Fruit fly (Drosophila melanogaster) whole organism, embryonic: ENCODE data around the gene HDAC4.

ENCODE experiments used
- Atf-2 ChIP-seq: fragments of 200-800 bp; sonication (Bioruptor generic); optimal IDR thresholded peaks from 2 replicates; lab custom pipeline; 2016; ENCODE audit warnings: missing biosample characterization, missing genetic modification characterization
- CG10366 ChIP-seq: fragments of 200-800 bp; sonication (Bioruptor generic); IDR thresholded peaks from 2 replicates; pipeline ENCODE4 v1.3.6; 2022; ENCODE audit warnings: missing biosample characterization, missing genetic modification characterization
- CG11085 ChIP-seq: fragments of 200-800 bp; sonication (Bioruptor generic); IDR thresholded peaks from 2 replicates; pipeline ENCODE4 v1.3.6; 2022; ENCODE audit warnings: missing biosample characterization, missing genetic modification characterization
- CG14014 ChIP-seq: fragments of 200-800 bp; sonication (Bioruptor generic); IDR thresholded peaks from 2 replicates; pipeline ENCODE4 v1.3.6; 2022; ENCODE audit warnings: missing biosample characterization, missing genetic modification characterization
- CG14710 ChIP-seq: fragments of 200-800 bp; sonication (Bioruptor generic); optimal IDR thresholded peaks from 3 replicates; lab custom pipeline; 2019; ENCODE audit warnings: missing biosample characterization, mild to moderate bottlenecking, missing genetic modification characterization, moderate library complexity
- CG15601 ChIP-seq: fragments of 200-800 bp; sonication (Bioruptor generic); optimal IDR thresholded peaks from 3 replicates; lab custom pipeline; 2019; ENCODE audit warnings: missing biosample characterization, mild to moderate bottlenecking, missing genetic modification characterization, moderate library complexity
- CG2120 ChIP-seq: fragments of 200-800 bp; sonication (Bioruptor generic); optimal IDR thresholded peaks from 3 replicates; lab custom pipeline; 2016; ENCODE audit warnings: missing biosample characterization, missing genetic modification characterization
- CG4328 ChIP-seq: fragments of 200-800 bp; sonication (Bioruptor generic); optimal IDR thresholded peaks from 3 replicates; lab custom pipeline; 2017; ENCODE audit warnings: missing biosample characterization, missing genetic modification reagents, missing genetic modification characterization
- CG4404 ChIP-seq: fragments of 200-800 bp; sonication (Bioruptor generic); IDR thresholded peaks from 2 replicates; pipeline ENCODE4 v1.3.6; 2022; ENCODE audit warnings: missing biosample characterization, missing genetic modification characterization
- CG4424 ChIP-seq: fragments of 200-800 bp; sonication (Bioruptor generic); optimal IDR thresholded peaks from 3 replicates; lab custom pipeline; 2016; ENCODE audit warnings: missing biosample characterization, missing genetic modification characterization
- CG6765 ChIP-seq: fragments of 200-800 bp; sonication (Bioruptor generic); optimal IDR thresholded peaks from 3 replicates; lab custom pipeline; 2017; ENCODE audit warnings: missing biosample characterization, mild to moderate bottlenecking, missing genetic modification characterization
- CG7271 ChIP-seq: fragments of 200-800 bp; sonication (Bioruptor generic); optimal IDR thresholded peaks from 2 replicates; lab custom pipeline; 2018; ENCODE audit warnings: missing biosample characterization, mild to moderate bottlenecking, missing genetic modification characterization, moderate library complexity
- CG7839 ChIP-seq: fragments of 200-800 bp; sonication (Bioruptor generic); optimal IDR thresholded peaks from 3 replicates; lab custom pipeline; 2018; ENCODE audit warnings: missing biosample characterization, mild to moderate bottlenecking, missing genetic modification characterization, moderate library complexity
- CG9817 ChIP-seq: fragments of 200-800 bp; sonication (Bioruptor generic); optimal IDR thresholded peaks from 2 replicates; lab custom pipeline; 2018; ENCODE audit warnings: missing biosample characterization, mild to moderate bottlenecking, missing genetic modification characterization, moderate library complexity
- Dbx ChIP-seq: fragments of 200-800 bp; sonication (Bioruptor generic); IDR thresholded peaks from 3 replicates; pipeline ENCODE4 v1.3.6; 2022; ENCODE audit warnings: missing biosample characterization, missing genetic modification characterization
- Dp ChIP-seq: fragments of 200-800 bp; sonication (Bioruptor generic); optimal IDR thresholded peaks from 2 replicates; lab custom pipeline; 2018; ENCODE audit warnings: missing biosample characterization, mild to moderate bottlenecking, missing genetic modification characterization, moderate library complexity
- E2f1 ChIP-seq: fragments of 200-800 bp; sonication (Bioruptor generic); IDR thresholded peaks from 2 replicates; pipeline ENCODE4 v1.3.6; 2022; ENCODE audit warnings: missing biosample characterization, missing genetic modification characterization
- H2.0 ChIP-seq: fragments of 200-800 bp; sonication (Bioruptor generic); IDR thresholded peaks from 2 replicates; pipeline ENCODE4 v1.3.6; 2022; ENCODE audit warnings: missing biosample characterization, missing genetic modification characterization
- Hr51 ChIP-seq, 2 experiments: fragments of 200-800 bp; sonication (Bioruptor generic); optimal IDR thresholded peaks; 2 replicates in 1 of 2; 3 replicates in 1 of 2; lab custom pipeline; 2016 to 2018; ENCODE audit warnings: missing biosample characterization in 2 of 2, missing genetic modification characterization in 2 of 2, mild to moderate bottlenecking in 1 of 2, moderate library complexity in 1 of 2
- Meics ChIP-seq: fragments of 200-800 bp; sonication (Bioruptor generic); optimal IDR thresholded peaks from 2 replicates; lab custom pipeline; 2017; ENCODE audit warnings: missing biosample characterization, mild to moderate bottlenecking, missing genetic modification characterization
- NC2β ChIP-seq: fragments of 200-800 bp; sonication (Bioruptor generic); optimal IDR thresholded peaks from 2 replicates; lab custom pipeline; 2016; ENCODE audit warnings: missing biosample characterization, missing genetic modification characterization
- NFAT ChIP-seq: fragments of 200-800 bp; sonication (Bioruptor generic); IDR thresholded peaks from 2 replicates; pipeline ENCODE4 v1.3.6; 2022; ENCODE audit warnings: missing biosample characterization, missing genetic modification characterization
- NfI ChIP-seq: fragments of 200-800 bp; sonication (Bioruptor generic); optimal IDR thresholded peaks from 3 replicates; lab custom pipeline; 2018; ENCODE audit warnings: missing biosample characterization, mild to moderate bottlenecking, missing genetic modification characterization, moderate library complexity
- Stat92E ChIP-seq, 3 experiments: fragments of >200 bp in 2 of 3; fragments of 200-800 bp in 1 of 3; sonication (Bioruptor generic) in 1 of 3; optimal IDR thresholded peaks; 2 replicates each; lab custom pipeline; 2017 to 2019; ENCODE audit warnings: missing biosample characterization in 3 of 3, missing genetic modification characterization in 3 of 3, mild to moderate bottlenecking in 1 of 3, moderate library complexity in 1 of 3
- ase ChIP-seq: fragments of 200-800 bp; sonication (Bioruptor generic); IDR thresholded peaks from 3 replicates; pipeline ENCODE4 v1.3.6; 2022; ENCODE audit warnings: missing biosample characterization, missing genetic modification characterization
- ash1 ChIP-seq: fragments of 200-800 bp; sonication (Bioruptor generic); optimal IDR thresholded peaks from 2 replicates; lab custom pipeline; 2018; ENCODE audit warnings: missing biosample characterization, mild to moderate bottlenecking, missing genetic modification characterization
- bsh ChIP-seq, 2 experiments: fragments of 200-800 bp; sonication (Bioruptor generic); optimal IDR thresholded peaks; 2 replicates each; lab custom pipeline; 2017 to 2018; ENCODE audit warnings: mild to moderate bottlenecking in 2 of 2, missing biosample characterization in 2 of 2, missing genetic modification characterization in 2 of 2, moderate library complexity in 1 of 2
- chinmo ChIP-seq: fragments of 200-800 bp; sonication (Bioruptor generic); IDR thresholded peaks from 4 replicates; pipeline ENCODE4 v1.3.6; 2022; ENCODE audit warnings: missing biosample characterization, missing genetic modification characterization; ENCODE audit not compliant: partially characterized antibody
- crol ChIP-seq: fragments of 200-800 bp; sonication (Bioruptor generic); IDR thresholded peaks from 2 replicates; pipeline ENCODE4 v1.3.6; 2022; ENCODE audit warnings: missing biosample characterization, missing genetic modification characterization
- dimm ChIP-seq: fragments of 200-800 bp; sonication (Bioruptor generic); IDR thresholded peaks from 2 replicates; pipeline ENCODE4 v1.3.6; 2022; ENCODE audit warnings: missing biosample characterization, missing genetic modification characterization
- dmrt11E ChIP-seq: fragments of 200-800 bp; sonication (Bioruptor generic); optimal IDR thresholded peaks from 3 replicates; lab custom pipeline; 2018; ENCODE audit warnings: missing biosample characterization, mild to moderate bottlenecking, missing genetic modification characterization, moderate library complexity
- fru ChIP-seq: fragments of >200 bp; optimal IDR thresholded peaks from 2 replicates; lab custom pipeline; 2017
- fu2 ChIP-seq: fragments of 200-800 bp; sonication (Bioruptor generic); optimal IDR thresholded peaks from 2 replicates; lab custom pipeline; 2016; ENCODE audit warnings: missing biosample characterization, missing genetic modification characterization
- gce ChIP-seq: fragments of 200-800 bp; sonication (Bioruptor generic); IDR thresholded peaks from 3 replicates; pipeline ENCODE4 v1.3.6; 2022; ENCODE audit warnings: missing biosample characterization, missing genetic modification characterization
- grau ChIP-seq: fragments of 200-800 bp; optimal IDR thresholded peaks from 3 replicates; lab custom pipeline; 2019; ENCODE audit warnings: missing biosample characterization, mild to moderate bottlenecking, missing genetic modification characterization, moderate library complexity
- grn ChIP-seq: fragments of 200-800 bp; sonication (Bioruptor generic); optimal IDR thresholded peaks from 3 replicates; lab custom pipeline; 2017; ENCODE audit warnings: missing biosample characterization, missing genetic modification characterization
- ken ChIP-seq: fragments of 200-800 bp; sonication (Bioruptor generic); IDR thresholded peaks from 3 replicates; pipeline ENCODE4 v1.3.6; 2022; ENCODE audit warnings: missing biosample characterization, missing genetic modification characterization
- klu ChIP-seq: fragments of 200-800 bp; sonication (Bioruptor generic); IDR thresholded peaks from 2 replicates; pipeline ENCODE4 v1.3.6; 2022; ENCODE audit warnings: missing biosample characterization, missing genetic modification characterization
- lmd ChIP-seq: fragments of 200-800 bp; sonication (Bioruptor generic); IDR thresholded peaks from 2 replicates; pipeline ENCODE4 v1.3.6; 2022; ENCODE audit warnings: missing biosample characterization, missing genetic modification characterization
- lola ChIP-seq, 3 experiments: fragments of >200 bp in 2 of 3; fragments of 200-800 bp in 1 of 3; sonication (Bioruptor generic) in 1 of 3; optimal IDR thresholded peaks; 2 replicates each; lab custom pipeline; 2017 to 2019; ENCODE audit warnings: missing biosample characterization in 3 of 3, missing genetic modification characterization in 3 of 3, mild to moderate bottlenecking in 1 of 3, moderate library complexity in 1 of 3
- onecut ChIP-seq: fragments of 200-800 bp; sonication (Bioruptor generic); IDR thresholded peaks from 2 replicates; pipeline ENCODE4 v1.3.6; 2022; ENCODE audit warnings: missing biosample characterization, missing genetic modification characterization
- peb ChIP-seq: fragments of 200-800 bp; sonication (Bioruptor generic); IDR thresholded peaks from 2 replicates; pipeline ENCODE4 v1.3.6; 2022; ENCODE audit warnings: missing biosample characterization, missing genetic modification characterization
- prd ChIP-seq, 3 experiments: fragments of >200 bp in 2 of 3; fragments of 200-800 bp in 1 of 3; sonication (Bioruptor generic) in 1 of 3; optimal IDR thresholded peaks in 2 of 3; IDR thresholded peaks in 1 of 3; 2 replicates in 2 of 3; 3 replicates in 1 of 3; pipeline versions ENCODE4 v1.3.6 to Lab custom; 2017 to 2022; ENCODE audit warnings: missing biosample characterization in 1 of 3, missing genetic modification characterization in 1 of 3
- pros ChIP-seq: fragments of 200-800 bp; sonication (Bioruptor generic); optimal IDR thresholded peaks from 3 replicates; lab custom pipeline; 2019; ENCODE audit warnings: missing biosample characterization, mild to moderate bottlenecking, missing genetic modification characterization, moderate library complexity
- pzg ChIP-seq: fragments of 200-800 bp; sonication (Bioruptor generic); optimal IDR thresholded peaks from 3 replicates; lab custom pipeline; 2018; ENCODE audit warnings: missing biosample characterization, mild to moderate bottlenecking, missing genetic modification characterization, moderate library complexity
- sqz ChIP-seq: fragments of 200-800 bp; sonication (Bioruptor generic); optimal IDR thresholded peaks from 3 replicates; lab custom pipeline; 2018; ENCODE audit warnings: missing biosample characterization, mild to moderate bottlenecking, missing genetic modification characterization
- tgo ChIP-seq: fragments of 200-800 bp; sonication (Bioruptor generic); IDR thresholded peaks from 3 replicates; pipeline ENCODE4 v1.3.6; 2022; ENCODE audit warnings: missing biosample characterization, missing genetic modification characterization
- vvl ChIP-seq: fragments of 200-800 bp; sonication (Bioruptor generic); IDR thresholded peaks from 2 replicates; pipeline ENCODE4 v1.3.6; 2022; ENCODE audit warnings: missing biosample characterization, missing genetic modification characterization
- zfh1 ChIP-seq: fragments of 200-800 bp; sonication (Bioruptor generic); IDR thresholded peaks from 3 replicates; pipeline ENCODE4 v1.3.6; 2022; ENCODE audit warnings: missing biosample characterization, missing genetic modification characterization

The HDAC4 gene

dm6 chrX:13234738-13235470 is 50.5 kb downstream of the HDAC4 start (continued):
- TF ChIP-seq Meics (GFP tag; lab: Kevin White, UChicago) (no peak), CG4404 (GFP tag; lab: Robert Waterston, UW) (no peak), Stat92E (GFP tag; optimal IDR thresholded peaks at IDR 0.05; lab: Kevin White, UChicago) (no peak), CG4424 (GFP tag; lab: Kevin White, UChicago) (no peak), grau (tag; lab: Kevin White, UChicago) (peak; percentile 94), grn (GFP tag; lab: Kevin White, UChicago) (peak; percentile 13), dmrt11E (tag; lab: Kevin White, UChicago) (no peak), CG11085 (GFP tag; lab: Robert Waterston, UW) (no peak), onecut (GFP tag; lab: Robert Waterston, UW) (no peak), lmd (GFP tag; lab: Robert Waterston, UW) (no peak), ken (GFP tag; lab: Robert Waterston, UW) (0 out of 3 replicates have a peak, but pooled peaks have one; percentile 10), CG7271 (tag; lab: Kevin White, UChicago) (no peak), fu2 (GFP tag; lab: Kevin White, UChicago) (no peak), tgo (no peak; the same call in 2 of the 3 replicates), CG7839 (tag; lab: Kevin White, UChicago) (no peak), crol (GFP tag; lab: Robert Waterston, UW) (peak; percentile 91), Hr51 (GFP tag; optimal IDR thresholded peaks at IDR 0.05; lab: Kevin White, UChicago) (no peak), peb (GFP tag; lab: Robert Waterston, UW) (no peak), pzg (no peak), fru (lab: Kevin White, UChicago) (no peak), klu (GFP tag; lab: Robert Waterston, UW) (no peak), E2f1 (0 out of 2 replicates have a peak, but pooled peaks have one; percentile 6), vvl (peak; percentile 95), gce (GFP tag; lab: Robert Waterston, UW) (no peak), CG4328 (no peak), CG6765 (GFP tag; lab: Kevin White, UChicago) (no peak), Dbx (GFP tag; lab: Robert Waterston, UW) (0 out of 3 replicates have a peak, but pooled peaks have one; percentile 12), CG9817 (tag; lab: Kevin White, UChicago) (no peak), zfh1 (no peak), CG10366 (peak; percentile 38; the same call in 1 of the 2 replicates), chinmo (GFP tag; lab: Robert Waterston, UW) (peak; percentile 75; the same call in 1 of the 4 replicates), Atf-2 (GFP tag; lab: Kevin White, UChicago) (no peak), NC2β (GFP tag; lab: Kevin White, UChicago) (no peak), dimm (GFP tag; lab: Robert Waterston, UW) (0 out of 2 replicates have a peak, but pooled peaks have one; percentile 3), CG2120 (GFP tag; lab: Kevin White, UChicago) (no peak), NFAT (GFP tag; lab: Robert Waterston, UW) (peak; percentile 25; the same call in 1 of the 2 replicates), ash1 (no peak), CG14710 (tag; lab: Kevin White, UChicago) (no peak), CG15601 (tag; lab: Kevin White, UChicago) (no peak), sqz (GFP tag; lab: Kevin White, UChicago) (peak; percentile 56), lola (GFP tag; optimal IDR thresholded peaks at IDR 0.05; lab: Kevin White, UChicago) (no peak), ase (no peak), bsh (GFP tag; optimal IDR thresholded peaks at IDR 0.05; lab: Kevin White, UChicago) (no peak), pros (GFP tag; lab: Kevin White, UChicago) (no peak), Dp (GFP tag; lab: Kevin White, UChicago) (no peak), H2.0 (GFP tag; lab: Robert Waterston, UW) (no peak), CG14014 (peak; percentile 8; the same call in 1 of the 2 replicates), prd (optimal IDR thresholded peaks at IDR 0.05; lab: Kevin White, UChicago) (no peak), prd (GFP tag; IDR thresholded peaks at IDR 0.05; lab: Robert Waterston, UW) (peak; percentile 33; the same call in 1 of the 3 replicates), NfI (GFP tag; lab: Kevin White, UChicago) (no peak)
